Fruit fly (Drosophila melanogaster) whole organism, embryonic: Measurements from ENCODE around the gene Sox102F.

ENCODE experiments used
- Aef1 ChIP-seq: fragments of 200-800 bp; sonication (Bioruptor generic); IDR thresholded peaks from 3 replicates; pipeline ENCODE4 v1.3.6; 2022; ENCODE audit warnings: missing biosample characterization, missing genetic modification characterization
- Antp ChIP-seq: fragments of 200-800 bp; sonication (Bioruptor generic); optimal IDR thresholded peaks from 3 replicates; lab custom pipeline; 2016; ENCODE audit warnings: missing biosample characterization, missing genetic modification characterization
- Atf3 ChIP-seq: fragments of 200-800 bp; sonication (Bioruptor generic); optimal IDR thresholded peaks from 3 replicates; lab custom pipeline; 2016; ENCODE audit warnings: missing biosample characterization, missing genetic modification characterization
- B-H1 ChIP-seq: fragments of 200-800 bp; sonication (Bioruptor generic); IDR thresholded peaks from 3 replicates; pipeline ENCODE4 v1.3.6; 2022; ENCODE audit warnings: missing biosample characterization, missing genetic modification characterization
- CG10147 ChIP-seq: fragments of 200-800 bp; sonication (Bioruptor generic); optimal IDR thresholded peaks from 2 replicates; lab custom pipeline; 2019; ENCODE audit warnings: missing biosample characterization, mild to moderate bottlenecking, missing genetic modification characterization, moderate library complexity
- CG10979 ChIP-seq: fragments of 200-800 bp; sonication (Bioruptor generic); optimal IDR thresholded peaks from 2 replicates; lab custom pipeline; 2018; ENCODE audit warnings: missing biosample characterization, mild to moderate bottlenecking, missing genetic modification characterization, moderate library complexity
- CG12744 ChIP-seq: fragments of 200-800 bp; sonication (Bioruptor generic); optimal IDR thresholded peaks from 2 replicates; lab custom pipeline; 2016; ENCODE audit warnings: missing biosample characterization, missing genetic modification characterization
- CG15601 ChIP-seq: fragments of 200-800 bp; sonication (Bioruptor generic); optimal IDR thresholded peaks from 3 replicates; lab custom pipeline; 2019; ENCODE audit warnings: missing biosample characterization, mild to moderate bottlenecking, missing genetic modification characterization, moderate library complexity
- CG1603 ChIP-seq: fragments of 200-800 bp; sonication (Bioruptor generic); optimal IDR thresholded peaks from 2 replicates; lab custom pipeline; 2019; ENCODE audit warnings: missing biosample characterization, mild to moderate bottlenecking, missing genetic modification characterization, moderate library complexity
- CG17186 ChIP-seq: fragments of 200-800 bp; sonication (Bioruptor generic); optimal IDR thresholded peaks from 3 replicates; lab custom pipeline; 2017; ENCODE audit warnings: missing biosample characterization, missing genetic modification reagents, missing genetic modification characterization
- CG17328 ChIP-seq: fragments of 200-800 bp; sonication (Bioruptor generic); IDR thresholded peaks from 2 replicates; pipeline ENCODE4 v1.3.6; 2022; ENCODE audit warnings: missing biosample characterization, missing genetic modification characterization
- CG17829 ChIP-seq: fragments of 200-800 bp; optimal IDR thresholded peaks from 2 replicates; lab custom pipeline; 2019; ENCODE audit warnings: missing biosample characterization, mild to moderate bottlenecking, missing genetic modification characterization, moderate library complexity
- CG1792 ChIP-seq: fragments of 200-800 bp; sonication (Bioruptor generic); optimal IDR thresholded peaks from 2 replicates; lab custom pipeline; 2016; ENCODE audit warnings: missing biosample characterization, missing genetic modification characterization
- CG18262 ChIP-seq: fragments of 200-800 bp; optimal IDR thresholded peaks from 3 replicates; lab custom pipeline; 2019; ENCODE audit warnings: missing biosample characterization, mild to moderate bottlenecking, missing genetic modification characterization, moderate library complexity
- CG2678 ChIP-seq: fragments of 200-800 bp; sonication (Bioruptor generic); optimal IDR thresholded peaks from 3 replicates; lab custom pipeline; 2019; ENCODE audit warnings: missing biosample characterization, mild to moderate bottlenecking, missing genetic modification characterization, moderate library complexity
- CG31441 ChIP-seq: fragments of 200-800 bp; sonication (Bioruptor generic); IDR thresholded peaks from 2 replicates; pipeline ENCODE4 v1.3.6; 2022; ENCODE audit warnings: missing biosample characterization, missing genetic modification characterization
- CG4328 ChIP-seq: fragments of 200-800 bp; sonication (Bioruptor generic); optimal IDR thresholded peaks from 3 replicates; lab custom pipeline; 2017; ENCODE audit warnings: missing biosample characterization, missing genetic modification reagents, missing genetic modification characterization
- CG4360 ChIP-seq: fragments of 200-800 bp; sonication (Bioruptor generic); IDR thresholded peaks from 2 replicates; pipeline ENCODE4 v1.3.6; 2022; ENCODE audit warnings: missing biosample characterization, missing genetic modification characterization
- CG4820 ChIP-seq: fragments of 200-800 bp; sonication (Bioruptor generic); optimal IDR thresholded peaks from 3 replicates; lab custom pipeline; 2016; ENCODE audit warnings: missing biosample characterization, missing genetic modification characterization
- CG6254 ChIP-seq: fragments of 200-800 bp; sonication (Bioruptor generic); optimal IDR thresholded peaks from 3 replicates; lab custom pipeline; 2017; ENCODE audit warnings: mild to moderate bottlenecking, missing biosample characterization, missing genetic modification reagents, missing genetic modification characterization
- CG7271 ChIP-seq: fragments of 200-800 bp; sonication (Bioruptor generic); optimal IDR thresholded peaks from 2 replicates; lab custom pipeline; 2018; ENCODE audit warnings: missing biosample characterization, mild to moderate bottlenecking, missing genetic modification characterization, moderate library complexity
- CG7987 ChIP-seq: fragments of 200-800 bp; sonication (Bioruptor generic); optimal IDR thresholded peaks from 2 replicates; lab custom pipeline; 2018; ENCODE audit warnings: missing biosample characterization, mild to moderate bottlenecking, missing genetic modification characterization, moderate library complexity
- CG8281 ChIP-seq: fragments of 200-800 bp; sonication (Bioruptor generic); optimal IDR thresholded peaks from 2 replicates; lab custom pipeline; 2018; ENCODE audit warnings: missing biosample characterization, mild to moderate bottlenecking, missing genetic modification characterization, moderate library complexity
- CG9876 ChIP-seq: fragments of 200-800 bp; sonication (Bioruptor generic); optimal IDR thresholded peaks from 2 replicates; lab custom pipeline; 2016; ENCODE audit warnings: missing biosample characterization, missing genetic modification characterization
- D ChIP-seq, 2 experiments: fragments of 200-800 bp in 1 of 2; fragments of >200 bp in 1 of 2; sonication (Bioruptor generic) in 1 of 2; optimal IDR thresholded peaks; 2 replicates in 1 of 2; 3 replicates in 1 of 2; lab custom pipeline; 2017; ENCODE audit warnings: mild to moderate bottlenecking in 1 of 2, missing biosample characterization in 1 of 2, missing genetic modification characterization in 1 of 2, missing genetic modification reagents in 1 of 2
- Dad ChIP-seq: fragments of 200-800 bp; sonication (Bioruptor generic); optimal IDR thresholded peaks from 3 replicates; lab custom pipeline; 2016; ENCODE audit warnings: missing biosample characterization, missing genetic modification characterization
- Dip2 ChIP-seq: fragments of 200-800 bp; sonication (Bioruptor generic); IDR thresholded peaks from 2 replicates; pipeline ENCODE4 v1.3.6; 2022; ENCODE audit warnings: missing biosample characterization, missing genetic modification characterization
- E2f1 ChIP-seq: fragments of 200-800 bp; sonication (Bioruptor generic); IDR thresholded peaks from 2 replicates; pipeline ENCODE4 v1.3.6; 2022; ENCODE audit warnings: missing biosample characterization, missing genetic modification characterization
- Fer1 ChIP-seq: fragments of 200-800 bp; sonication (Bioruptor generic); optimal IDR thresholded peaks from 2 replicates; lab custom pipeline; 2017; ENCODE audit warnings: missing biosample characterization, mild to moderate bottlenecking, missing genetic modification characterization
- Kr ChIP-seq: fragments of 200-800 bp; sonication (Bioruptor generic); optimal IDR thresholded peaks from 2 replicates; lab custom pipeline; 2017; ENCODE audit warnings: missing biosample characterization, mild to moderate bottlenecking, missing genetic modification characterization
- PHDP ChIP-seq: fragments of 200-800 bp; sonication (Bioruptor generic); optimal IDR thresholded peaks from 3 replicates; lab custom pipeline; 2018; ENCODE audit warnings: missing biosample characterization, mild to moderate bottlenecking, missing genetic modification characterization, moderate library complexity
- Rfx ChIP-seq: fragments of 200-800 bp; sonication (Bioruptor generic); IDR thresholded peaks from 2 replicates; pipeline ENCODE4 v1.3.6; 2022; ENCODE audit warnings: missing biosample characterization, missing genetic modification characterization
- Sry-δ ChIP-seq: fragments of 200-800 bp; sonication (Bioruptor generic); optimal IDR thresholded peaks from 2 replicates; lab custom pipeline; 2016; ENCODE audit warnings: missing biosample characterization, missing genetic modification characterization
- Usf ChIP-seq: fragments of 200-800 bp; sonication (Bioruptor generic); optimal IDR thresholded peaks from 2 replicates; lab custom pipeline; 2017; ENCODE audit warnings: missing genotype, missing biosample characterization, missing genetic modification characterization
- abd-A ChIP-seq: fragments of 200-800 bp; sonication (Bioruptor generic); optimal IDR thresholded peaks from 3 replicates; lab custom pipeline; 2019; ENCODE audit warnings: missing biosample characterization, mild to moderate bottlenecking, missing genetic modification characterization, moderate library complexity
- ato ChIP-seq: fragments of 200-800 bp; sonication (Bioruptor generic); IDR thresholded peaks from 2 replicates; pipeline ENCODE4 v1.3.6; 2022; ENCODE audit warnings: missing biosample characterization, missing genetic modification characterization; ENCODE audit not compliant: partially characterized antibody
- bcd ChIP-seq: fragments of 200-800 bp; sonication (Bioruptor generic); optimal IDR thresholded peaks from 2 replicates; lab custom pipeline; 2017; ENCODE audit warnings: missing biosample characterization, mild to moderate bottlenecking, missing genetic modification characterization
- chif ChIP-seq, 2 experiments: fragments of 200-800 bp; sonication (Bioruptor generic); optimal IDR thresholded peaks; 3 replicates each; lab custom pipeline; 2016; ENCODE audit warnings: missing biosample characterization in 2 of 2, missing genetic modification characterization in 2 of 2
- ftz-f1 ChIP-seq: fragments of 200-800 bp; sonication (Bioruptor generic); optimal IDR thresholded peaks from 2 replicates; lab custom pipeline; 2016; ENCODE audit warnings: missing biosample characterization, missing genetic modification characterization
- grau ChIP-seq: fragments of 200-800 bp; optimal IDR thresholded peaks from 3 replicates; lab custom pipeline; 2019; ENCODE audit warnings: missing biosample characterization, mild to moderate bottlenecking, missing genetic modification characterization, moderate library complexity
- gt ChIP-seq: fragments of 200-800 bp; sonication (Bioruptor generic); IDR thresholded peaks from 2 replicates; pipeline ENCODE4 v1.3.6; 2022; ENCODE audit warnings: missing biosample characterization, missing genetic modification characterization
- pnt ChIP-seq: fragments of 200-800 bp; sonication (Bioruptor generic); optimal IDR thresholded peaks from 3 replicates; lab custom pipeline; 2016; ENCODE audit warnings: missing biosample characterization, missing genetic modification characterization
- pum ChIP-seq: fragments of 200-800 bp; sonication (Bioruptor generic); optimal IDR thresholded peaks from 2 replicates; lab custom pipeline; 2016; ENCODE audit warnings: missing biosample characterization, missing genetic modification characterization
- sc ChIP-seq, 3 experiments: fragments of >200 bp in 2 of 3; fragments of 200-800 bp in 1 of 3; sonication (Bioruptor generic) in 1 of 3; optimal IDR thresholded peaks; 2 replicates in 2 of 3; 3 replicates in 1 of 3; lab custom pipeline; 2017; ENCODE audit warnings: mild to moderate bottlenecking in 1 of 3, missing biosample characterization in 1 of 3, missing genetic modification characterization in 1 of 3, missing genetic modification reagents in 1 of 3
- scrt ChIP-seq: fragments of 200-800 bp; sonication (Bioruptor generic); optimal IDR thresholded peaks from 2 replicates; lab custom pipeline; 2018; ENCODE audit warnings: missing biosample characterization, mild to moderate bottlenecking, missing genetic modification characterization, moderate library complexity
- stc ChIP-seq: fragments of 200-800 bp; sonication (Bioruptor generic); IDR thresholded peaks from 2 replicates; pipeline ENCODE4 v1.3.6; 2022; ENCODE audit warnings: missing biosample characterization, missing genetic modification characterization
- zen ChIP-seq: fragments of 200-800 bp; sonication (Bioruptor generic); optimal IDR thresholded peaks from 3 replicates; lab custom pipeline; 2018; ENCODE audit warnings: missing biosample characterization, mild to moderate bottlenecking, missing genetic modification characterization, moderate library complexity

The Sox102F gene

dm6 chr4:807422-808391, 26.5 kb downstream of the Sox102F start (continued):
- TF ChIP-seq gt (GFP tag; lab: Robert Waterston, UW), result no peak; the same call in none of the 2 replicates
- TF ChIP-seq CG31441 (GFP tag; lab: Robert Waterston, UW), result peak; percentile 91
- TF ChIP-seq CG7271 (tag; lab: Kevin White, UChicago), result no peak
- peak; percentile 88 for TF ChIP-seq CG18262 (tag; lab: Kevin White, UChicago)
- peak; percentile 70 for TF ChIP-seq pnt (GFP tag; lab: Kevin White, UChicago)
- TF ChIP-seq PHDP (tag; lab: Kevin White, UChicago), result peak; percentile 79
- peak; percentile 68; the same call in 2 of the 3 replicates for TF ChIP-seq B-H1
- no peak for TF ChIP-seq ftz-f1
- TF ChIP-seq CG9876 (GFP tag; lab: Kevin White, UChicago), result no peak
- TF ChIP-seq CG8281, result peak; percentile 66
- TF ChIP-seq Dad (GFP tag; lab: Kevin White, UChicago), result peak; percentile 53
- TF ChIP-seq CG4328 (GFP tag; lab: Kevin White, UChicago), result peak; percentile 75
- peak; percentile 75 for TF ChIP-seq CG15601
- TF ChIP-seq CG17829 (tag; lab: Kevin White, UChicago), result peak; percentile 68
- no peak for TF ChIP-seq Kr (GFP tag; lab: Kevin White, UChicago)
- TF ChIP-seq CG10979, result peak; percentile 89
- peak; percentile 75 to 90 for TF ChIP-seq chif (GFP tag; optimal IDR thresholded peaks at IDR 0.05; lab: Kevin White, UChicago)
- peak; percentile 72 for TF ChIP-seq grau (tag; lab: Kevin White, UChicago)
- no peak for TF ChIP-seq CG7987
- no peak for TF ChIP-seq CG10147
- peak; percentile 72 for TF ChIP-seq CG4820 (GFP tag; lab: Kevin White, UChicago)
- TF ChIP-seq CG17328 (GFP tag; lab: Robert Waterston, UW), result peak; percentile 76; the same call in 1 of the 2 replicates
- TF ChIP-seq CG4360, result no peak
- peak; percentile 64 for TF ChIP-seq CG1792 (GFP tag; lab: Kevin White, UChicago)
- peak; percentile 85 for TF ChIP-seq pum (GFP tag; lab: Kevin White, UChicago)
- TF ChIP-seq CG17186 (GFP tag; lab: Kevin White, UChicago), result peak; percentile 59
- TF ChIP-seq Aef1 (GFP tag; lab: Robert Waterston, UW), result peak; percentile 59; the same call in 2 of the 3 replicates
- TF ChIP-seq CG12744 (GFP tag; lab: Kevin White, UChicago), result peak; percentile 77
- TF ChIP-seq Dip2, result no peak
- TF ChIP-seq Sry-δ, result peak; percentile 26
- TF ChIP-seq Atf3, result peak; percentile 88
- TF ChIP-seq CG2678 (tag; lab: Kevin White, UChicago), result peak; percentile 92
- peak; percentile 84 for TF ChIP-seq bcd (GFP tag; lab: Kevin White, UChicago)
- no peak for TF ChIP-seq ato (GFP tag; lab: Robert Waterston, UW)
- peak; percentile 79 for TF ChIP-seq Usf (GFP tag; lab: Kevin White, UChicago)
- TF ChIP-seq Rfx (GFP tag; lab: Robert Waterston, UW), result no peak
- peak; percentile 62 for TF ChIP-seq zen (tag; lab: Kevin White, UChicago)
- TF ChIP-seq scrt (GFP tag; lab: Kevin White, UChicago), result peak; percentile 38
- peak; percentile 77 for TF ChIP-seq CG6254 (GFP tag; lab: Kevin White, UChicago)
- TF ChIP-seq sc (optimal IDR thresholded peaks at IDR 0.05; lab: Kevin White, UChicago), result no peak
- peak; percentile 88 for TF ChIP-seq sc (GFP tag; optimal IDR thresholded peaks at IDR 0.05; lab: Kevin White, UChicago)
- peak; percentile 42 for TF ChIP-seq D (optimal IDR thresholded peaks at IDR 0.05; lab: Kevin White, UChicago)
- peak; percentile 84 for TF ChIP-seq D (GFP tag; optimal IDR thresholded peaks at IDR 0.05; lab: Kevin White, UChicago)
- peak; percentile 68 for TF ChIP-seq Antp
- no peak for TF ChIP-seq Fer1 (GFP tag; lab: Kevin White, UChicago)
- no peak for TF ChIP-seq CG1603 (tag; lab: Kevin White, UChicago)
- TF ChIP-seq stc, result peak; percentile 68
- no peak; the same call in 1 of the 2 replicates for TF ChIP-seq E2f1 (GFP tag; lab: Robert Waterston, UW)
- TF ChIP-seq abd-A (tag; lab: Kevin White, UChicago), result no peak
